Worm (Caenorhabditis elegans): Measurements from ENCODE around the gene idpc-1.

DNA sequence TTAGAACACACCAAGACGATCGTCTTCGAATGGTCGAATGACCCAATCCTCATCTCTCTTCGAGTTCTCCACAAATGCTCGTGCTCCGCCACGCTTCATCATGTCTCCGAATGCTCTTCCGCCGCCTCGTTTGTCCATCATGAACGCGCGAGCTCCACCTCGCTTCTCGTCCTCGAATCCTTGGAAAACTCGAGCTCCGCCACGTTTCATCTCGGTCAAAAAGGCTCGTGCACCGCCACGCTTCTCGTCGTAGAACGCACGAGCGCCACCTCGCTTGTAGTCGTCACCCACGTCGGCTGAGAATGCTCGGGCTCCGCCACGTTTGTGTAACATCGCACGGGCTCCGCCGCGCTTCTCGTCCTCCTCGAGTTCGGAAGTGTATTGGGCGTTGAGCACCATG, 37.6 kb upstream of the idpc-1 start:
- TF ChIP-seq pqm-1 (tag; optimal IDR thresholded peaks at IDR 0.05): no peak
- no peak for TF ChIP-seq nhr-11 (tag; optimal IDR thresholded peaks at IDR 0.05)
- TF ChIP-seq set-16 (GFP tag; IDR thresholded peaks at IDR 0.05): peak; percentile 88
- no peak for TF ChIP-seq saeg-2 (GFP tag; IDR thresholded peaks at IDR 0.05)
- no peak for TF ChIP-seq php-3 (GFP tag; IDR thresholded peaks at IDR 0.05)
- no peak for TF ChIP-seq nhr-28 (tag; optimal IDR thresholded peaks at IDR 0.05)
- no peak for TF ChIP-seq nhr-77 (tag; optimal IDR thresholded peaks at IDR 0.05)
- TF ChIP-seq dve-1 (tag; optimal IDR thresholded peaks at IDR 0.05; ENCODE audit: insufficient read depth): no peak
- TF ChIP-seq unc-62 (GFP tag; optimal IDR thresholded peaks at IDR 0.05 in 1 of 2): no peak
- no peak for TF ChIP-seq unc-62 (tag; optimal IDR thresholded peaks at IDR 0.05)
- TF ChIP-seq daf-12 (tag; optimal IDR thresholded peaks at IDR 0.05): no peak
- TF ChIP-seq aha-1 (tag): no peak
- no peak for TF ChIP-seq ama-1 (optimal IDR thresholded peaks at IDR 0.05)
